Fruit fly (Drosophila melanogaster): ENCODE data around the gene Npl4.

dm6 chr3R:25587708-25588107 is 36.8 kb downstream of the Npl4 start:
- TF ChIP-seq CG4328 (GFP tag; optimal IDR thresholded peaks at IDR 0.05) (no peak), CG17361 (GFP tag; IDR thresholded peaks at IDR 0.05) (no peak)
